Fruit fly (Drosophila melanogaster): ENCODE measurements around the gene Gal.

Gene Gal

DNA sequence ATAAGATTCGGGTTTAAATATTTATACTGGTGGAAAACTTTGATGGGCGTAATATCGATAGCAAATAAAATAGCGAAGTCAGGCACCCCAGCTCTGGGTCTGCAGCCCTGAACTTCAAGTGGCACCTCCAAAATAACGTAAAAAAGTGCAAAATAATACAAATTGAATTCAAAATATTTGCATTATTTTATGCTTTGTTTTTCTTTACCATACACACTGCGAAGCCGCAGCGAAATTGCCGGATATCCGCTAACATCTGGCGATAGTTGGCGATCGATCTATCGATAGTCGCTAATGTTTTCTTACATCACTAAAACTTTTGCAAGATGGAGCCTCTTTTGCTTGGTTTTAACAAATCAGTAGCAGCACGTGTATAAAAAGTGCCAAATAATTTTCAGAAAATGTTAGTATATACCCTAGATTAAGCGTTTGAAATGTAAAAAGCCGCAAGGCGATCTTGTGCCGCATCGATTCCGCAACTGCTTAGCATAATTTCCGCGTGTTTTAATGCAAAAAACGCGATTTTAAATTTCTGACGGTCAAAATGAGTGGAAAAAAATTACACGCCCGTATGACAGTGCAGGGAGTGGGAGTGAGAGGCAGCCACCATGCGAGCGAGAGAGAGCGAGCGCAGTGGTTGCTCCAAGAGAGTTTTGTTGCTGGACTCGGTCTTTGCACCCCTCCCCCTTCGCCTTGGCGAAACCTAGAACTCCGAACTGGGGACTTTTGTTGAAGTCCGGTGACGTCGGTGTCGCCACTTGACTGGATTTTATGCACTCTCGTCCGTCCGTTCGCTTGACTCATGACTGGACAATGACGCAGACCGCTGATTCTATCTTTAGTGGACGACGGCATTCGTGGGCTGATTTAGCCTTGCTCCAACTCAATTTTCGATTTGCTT, 24.9 kb downstream of the Gal start, which contains the start of gene eIF4A (continued):
- peak; percentile 42 for TF ChIP-seq bcd (GFP tag; optimal IDR thresholded peaks at IDR 0.05)
- peak; percentile 47 for TF ChIP-seq CG17568 (GFP tag; optimal IDR thresholded peaks at IDR 0.05)
- TF ChIP-seq toy (GFP tag; IDR thresholded peaks at IDR 0.05) = no peak
- TF ChIP-seq CG4617 (GFP tag; optimal IDR thresholded peaks at IDR 0.05; ENCODE audit: borderline replicate concordance) = no peak
- no peak for TF ChIP-seq TFAM (GFP tag; optimal IDR thresholded peaks at IDR 0.05)
- TF ChIP-seq esg (GFP tag; conservative IDR thresholded peaks at IDR 0.05) = no peak
- no peak for TF ChIP-seq Deaf1 (tag; optimal IDR thresholded peaks at IDR 0.05)
- TF ChIP-seq CG10321 (GFP tag; IDR thresholded peaks at IDR 0.05) = no peak
- no peak for TF ChIP-seq vnd (GFP tag; IDR thresholded peaks at IDR 0.05; ENCODE audit: partially characterized antibody)
- no peak for TF ChIP-seq sd (tag; optimal IDR thresholded peaks at IDR 0.05)
- TF ChIP-seq ci (GFP tag; IDR thresholded peaks at IDR 0.05) = no peak
- no peak for TF ChIP-seq btn (GFP tag; optimal IDR thresholded peaks at IDR 0.05)
- TF ChIP-seq Aef1 (GFP tag; IDR thresholded peaks at IDR 0.05) = no peak
- no peak for TF ChIP-seq CG34376 (GFP tag; optimal IDR thresholded peaks at IDR 0.05)
- no peak for TF ChIP-seq sob (GFP tag; IDR thresholded peaks at IDR 0.05)
- no peak for TF ChIP-seq aop (GFP tag; IDR thresholded peaks at IDR 0.05)
- TF ChIP-seq Doc2 (GFP tag; IDR thresholded peaks at IDR 0.05) = no peak
- TF ChIP-seq tin (GFP tag; optimal IDR thresholded peaks at IDR 0.05) = no peak
- TF ChIP-seq CG13894 (tag; optimal IDR thresholded peaks at IDR 0.05) = no peak
- TF ChIP-seq gcm2 (GFP tag; optimal IDR thresholded peaks at IDR 0.05) = peak; percentile 13
- no peak for TF ChIP-seq CG9215 (GFP tag; IDR thresholded peaks at IDR 0.05)
- no peak for TF ChIP-seq zfh1 (GFP tag; IDR thresholded peaks at IDR 0.05)
- no peak for TF ChIP-seq Hr3 (GFP tag; optimal IDR thresholded peaks at IDR 0.05)
- no peak for TF ChIP-seq vvl (GFP tag; IDR thresholded peaks at IDR 0.05)
- TF ChIP-seq CG12071 (GFP tag; optimal IDR thresholded peaks at IDR 0.05) = peak; percentile 29
- TF ChIP-seq CG17361 (GFP tag; IDR thresholded peaks at IDR 0.05) = no peak
- no peak for TF ChIP-seq Chrac-16 (GFP tag; optimal IDR thresholded peaks at IDR 0.05)
- TF ChIP-seq H2.0 (GFP tag; IDR thresholded peaks at IDR 0.05) = no peak
- TF ChIP-seq ken (GFP tag; IDR thresholded peaks at IDR 0.05) = no peak
- peak; percentile 56 for TF ChIP-seq NfI (GFP tag; optimal IDR thresholded peaks at IDR 0.05)
- TF ChIP-seq chm (GFP tag; IDR thresholded peaks at IDR 0.05) = no peak
- TF ChIP-seq HLH3B (GFP tag; IDR thresholded peaks at IDR 0.05) = no peak
- TF ChIP-seq CG11560 (tag; IDR thresholded peaks at IDR 0.05) = no peak
- no peak for TF ChIP-seq scrt (GFP tag; optimal IDR thresholded peaks at IDR 0.05)
- TF ChIP-seq CG1792 (GFP tag; optimal IDR thresholded peaks at IDR 0.05) = no peak
- no peak for TF ChIP-seq onecut (GFP tag; IDR thresholded peaks at IDR 0.05)
- peak; percentile 49 for TF ChIP-seq NC2β (GFP tag; optimal IDR thresholded peaks at IDR 0.05)
- peak; percentile 11 for TF ChIP-seq Spps (tag; optimal IDR thresholded peaks at IDR 0.05)
- TF ChIP-seq CG12942 (GFP tag; optimal IDR thresholded peaks at IDR 0.05) = no peak
- TF ChIP-seq B-H1 (GFP tag; IDR thresholded peaks at IDR 0.05) = no peak
- peak; percentile 13 for TF ChIP-seq CG11504 (tag; optimal IDR thresholded peaks at IDR 0.05)
- TF ChIP-seq CG14965 (GFP tag; optimal IDR thresholded peaks at IDR 0.05; ENCODE audit: borderline replicate concordance) = no peak
- TF ChIP-seq CG10209 (GFP tag; optimal IDR thresholded peaks at IDR 0.05) = no peak
- TF ChIP-seq CG17802 (tag; optimal IDR thresholded peaks at IDR 0.05) = no peak
- peak; percentile 54 for TF ChIP-seq CG12659 (GFP tag; optimal IDR thresholded peaks at IDR 0.05)
- TF ChIP-seq CG30431 (GFP tag; optimal IDR thresholded peaks at IDR 0.05) = no peak
- no peak for TF ChIP-seq rib (GFP tag; IDR thresholded peaks at IDR 0.05)
- no peak for TF ChIP-seq Lim3 (GFP tag; IDR thresholded peaks at IDR 0.05)
- no peak for TF ChIP-seq D19A (tag; optimal IDR thresholded peaks at IDR 0.05)
- TF ChIP-seq ham (GFP tag; IDR thresholded peaks at IDR 0.05) = no peak
- TF ChIP-seq CG7786 (GFP tag; optimal IDR thresholded peaks at IDR 0.05) = no peak

Data from whole organism, embryonic.